Worm (Caenorhabditis elegans) whole organism, young adult: ENCODE measurements around the gene str-139.

ENCODE experiments used
- F39B2.1 ChIP-seq: fragments of 200-800 bp; sonication (Bioruptor generic); IDR thresholded peaks from 2 replicates; pipeline ENCODE4 v1.3.6; 2022; ENCODE audit warnings: missing genetic modification reagents, missing genetic modification characterization, missing compliant biosample characterization
- F49E8.2 ChIP-seq: sonication (generic microtip); optimal IDR thresholded peaks from 3 replicates; lab custom pipeline; 2017; ENCODE audit warnings: missing genetic modification characterization, mild to moderate bottlenecking, missing compliant biosample characterization, antibody characterized with exemption, moderate library complexity; ENCODE audit not compliant: insufficient read depth
- F57C9.4 ChIP-seq: sonication (generic microtip); optimal IDR thresholded peaks from 2 replicates; lab custom pipeline; 2017; ENCODE audit warnings: mild to moderate bottlenecking, missing genetic modification characterization, missing compliant biosample characterization
- ama-1 ChIP-seq, 3 experiments: fragments of 150-350 bp in 1 of 3; sonication (generic microtip) in 2 of 3; optimal IDR thresholded peaks; 2 replicates each; lab custom pipeline; 2014 to 2018; ENCODE audit warnings: missing biosample characterization in 2 of 3, missing genetic modification characterization in 2 of 3, missing genetic modification reagents in 2 of 3
- ccch-3 ChIP-seq: fragments of 200-800 bp; sonication (Bioruptor generic); optimal IDR thresholded peaks from 2 replicates; lab custom pipeline; 2018; ENCODE audit warnings: mild to moderate bottlenecking, missing genetic modification characterization, missing compliant biosample characterization
- ceh-40 ChIP-seq: fragments of 200-800 bp; sonication (Bioruptor generic); IDR thresholded peaks from 2 replicates; pipeline ENCODE4 v1.3.6; 2022; ENCODE audit warnings: missing genetic modification characterization, missing compliant biosample characterization
- ceh-58 ChIP-seq: fragments of 200-800 bp; sonication (Bioruptor generic); IDR thresholded peaks from 2 replicates; pipeline ENCODE4 v1.3.6; 2022; ENCODE audit warnings: missing genetic modification characterization, missing compliant biosample characterization
- egl-44 ChIP-seq: fragments of 200-800 bp; sonication (Bioruptor generic); IDR thresholded peaks from 2 replicates; pipeline ENCODE4 v1.3.6; 2022; ENCODE audit warnings: missing genetic modification reagents, missing genetic modification characterization, missing compliant biosample characterization
- ets-4 ChIP-seq: fragments of 200-800 bp; sonication (Bioruptor generic); optimal IDR thresholded peaks from 2 replicates; lab custom pipeline; 2018; ENCODE audit warnings: mild to moderate bottlenecking, missing genetic modification characterization, missing compliant biosample characterization
- hrde-1 ChIP-seq: sonication (generic microtip); optimal IDR thresholded peaks from 2 replicates; lab custom pipeline; 2016; ENCODE audit warnings: missing genetic modification characterization, mild to moderate bottlenecking, missing compliant biosample characterization, moderate library complexity, missing genotype, missing genetic modification reagents, borderline replicate concordance
- madf-3 ChIP-seq: fragments of 200-800 bp; sonication (Bioruptor generic); IDR thresholded peaks from 2 replicates; pipeline ENCODE4 v1.3.6; 2022; ENCODE audit warnings: missing genetic modification reagents, missing genetic modification characterization, missing compliant biosample characterization
- pbrm-1 ChIP-seq: fragments of 200-800 bp; sonication (Bioruptor generic); IDR thresholded peaks from 2 replicates; pipeline ENCODE4 v1.3.6; 2022; ENCODE audit warnings: missing genetic modification reagents, missing genetic modification characterization, missing compliant biosample characterization
- pha-4 ChIP-seq: fragments of 150-350 bp; sonication (generic microtip); optimal IDR thresholded peaks from 2 replicates; lab custom pipeline; 2014; ENCODE audit warnings: missing biosample characterization, missing genetic modification reagents, missing genetic modification characterization
- unc-62 ChIP-seq: fragments of 150-350 bp; optimal IDR thresholded peaks from 2 replicates; lab custom pipeline; 2014; ENCODE audit warnings: missing biosample characterization, missing genetic modification reagents, missing genetic modification characterization

DNA sequence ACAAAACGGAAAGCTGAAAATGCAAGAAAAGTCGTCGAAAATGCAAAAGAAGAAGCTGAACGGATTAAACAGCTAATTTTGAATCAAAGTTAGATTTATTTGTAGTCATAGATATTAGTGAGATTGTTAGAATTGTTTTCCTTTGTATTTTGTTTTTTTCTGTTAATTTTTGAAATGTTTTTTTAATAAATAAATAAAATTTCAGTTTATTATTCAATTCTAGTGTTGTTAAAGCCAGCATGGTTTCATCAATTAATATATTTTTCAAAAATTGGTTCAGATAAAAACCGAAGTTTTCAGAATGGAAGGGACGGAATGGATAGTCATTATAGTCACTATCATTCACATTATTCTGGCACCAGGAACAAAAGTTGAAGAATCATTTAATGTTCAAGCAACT is 27.2 kb downstream of the str-139 start, which contains the start of gene algn-12:
- no peak for TF ChIP-seq hrde-1 (tag; lab: Kevin White, UChicago)
- TF ChIP-seq F39B2.1 (GFP tag; lab: Robert Waterston, UW) = no peak
- no peak for TF ChIP-seq F49E8.2 (tag; lab: Kevin White, UChicago)
- TF ChIP-seq unc-62 (GFP tag; lab: Kevin White, UChicago) = no peak
- TF ChIP-seq ccch-3 (GFP tag; lab: Kevin White, UChicago) = no peak
- TF ChIP-seq F57C9.4 (tag; lab: Kevin White, UChicago) = no peak
- TF ChIP-seq ceh-58 (GFP tag; lab: Robert Waterston, UW) = no peak
- no peak for TF ChIP-seq pha-4 (tag; lab: Kevin White, UChicago)
- no peak for TF ChIP-seq pbrm-1 (GFP tag; lab: Robert Waterston, UW)
- no peak for TF ChIP-seq ceh-40 (GFP tag; lab: Robert Waterston, UW)
- TF ChIP-seq ets-4 (GFP tag; lab: Kevin White, UChicago) = no peak
- no peak for TF ChIP-seq ama-1 (optimal IDR thresholded peaks at IDR 0.05; lab: Kevin White, UChicago)
- TF ChIP-seq ama-1 (GFP tag; optimal IDR thresholded peaks at IDR 0.05; lab: Kevin White, UChicago) = no peak
- no peak for TF ChIP-seq madf-3 (GFP tag; lab: Robert Waterston, UW)
- no peak for TF ChIP-seq egl-44 (GFP tag; lab: Robert Waterston, UW)
